Fruit fly (Drosophila melanogaster) Kc167 (cell line): ENCODE data around the gene ssh.

Source experiments
- Myc ChIP-seq: fragments of >200 bp; optimal IDR thresholded peaks from 2 replicates; lab custom pipeline; 2017; ENCODE audit warnings: missing external identifiers
- Sin3A ChIP-seq: fragments of >200 bp; optimal IDR thresholded peaks from 2 replicates; lab custom pipeline; 2018; ENCODE audit warnings: missing external identifiers
- h ChIP-seq: fragments of >200 bp; optimal IDR thresholded peaks from 3 replicates; lab custom pipeline; 2018; ENCODE audit warnings: missing external identifiers
- insv ChIP-seq: fragments of >200 bp; optimal IDR thresholded peaks from 3 replicates; lab custom pipeline; 2018; ENCODE audit warnings: missing external identifiers
- psq ChIP-seq: fragments of >200 bp; optimal IDR thresholded peaks from 2 replicates; lab custom pipeline; 2017; ENCODE audit warnings: missing external identifiers
- ttk ChIP-seq: sonication (Bioruptor generic); optimal IDR thresholded peaks from 2 replicates; lab custom pipeline; 2017; ENCODE audit warnings: missing external identifiers

DNA sequence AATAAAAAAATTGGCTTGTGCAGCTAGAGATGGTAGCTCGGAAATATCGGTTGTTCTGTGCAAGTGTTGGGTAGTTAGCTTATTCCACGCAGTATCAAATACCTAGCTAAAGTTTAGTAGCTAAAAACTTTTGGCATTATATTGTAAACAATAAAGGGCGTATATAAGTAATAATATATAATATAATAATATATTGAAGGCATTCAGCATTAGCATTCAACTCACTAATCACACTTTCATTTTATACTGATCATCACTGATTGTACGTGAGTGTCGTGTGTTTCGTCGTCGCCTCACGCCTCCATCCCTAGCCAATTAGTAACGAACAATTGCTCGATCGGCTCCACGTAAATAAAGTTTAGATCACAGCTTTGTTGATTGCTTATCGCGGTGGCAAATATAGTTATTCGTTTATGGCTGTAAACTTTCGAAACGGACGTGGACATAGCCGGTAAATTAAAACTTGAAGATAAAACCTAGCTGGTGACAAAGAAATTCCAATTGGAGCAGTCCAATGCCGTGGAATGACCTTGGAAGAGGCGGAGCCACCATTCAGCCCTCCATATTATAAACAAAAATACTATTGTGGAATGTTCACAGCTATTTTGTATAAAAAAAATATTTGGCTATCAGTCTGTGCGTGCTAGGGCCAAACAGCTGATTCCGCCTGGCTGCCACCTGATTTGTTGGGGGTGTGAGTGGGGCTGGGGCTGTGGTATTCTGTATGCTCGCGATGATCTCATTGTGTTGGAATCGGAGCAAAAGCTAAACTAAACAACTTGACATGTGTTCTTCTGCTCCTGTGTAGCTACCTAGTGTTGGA lies 26.7 kb downstream of the ssh start, which contains the start of the genes PIG-S, sud1 and CG11168:
- TF ChIP-seq h (lab: Kevin White, UChicago) (no peak), insv (lab: Kevin White, UChicago) (no peak), Sin3A (lab: Kevin White, UChicago) (no peak), ttk (no peak), psq (lab: Kevin White, UChicago) (no peak), Myc (lab: Kevin White, UChicago) (no peak)
